Worm (Caenorhabditis elegans) whole organism, L1 larva: ENCODE results near the gene tiar-2.
A peak's percentile ranks its signal among the peaks of the same experiment; 100 is the strongest.

Experiments
- C16A3.4 ChIP-seq: fragments of 150-350 bp; optimal IDR thresholded peaks from 2 replicates; lab custom pipeline; 2014; ENCODE audit warnings: missing biosample characterization, missing genetic modification characterization
- C34B4.2 ChIP-seq: sonication (generic microtip); optimal IDR thresholded peaks from 2 replicates; lab custom pipeline; 2017; ENCODE audit warnings: mild to moderate bottlenecking, missing genetic modification characterization, missing compliant biosample characterization
- Y116A8C.19 ChIP-seq: sonication (generic microtip); optimal IDR thresholded peaks from 2 replicates; lab custom pipeline; 2016; ENCODE audit warnings: missing compliant biosample characterization, missing genetic modification characterization, borderline replicate concordance
- ama-1 ChIP-seq: fragments of 150-350 bp; optimal IDR thresholded peaks from 2 replicates; lab custom pipeline; 2014
- blmp-1 ChIP-seq: fragments of 150-350 bp; optimal IDR thresholded peaks from 2 replicates; lab custom pipeline; 2014; ENCODE audit warnings: missing biosample characterization, missing genetic modification characterization
- ceh-8 ChIP-seq: fragments of 200-800 bp; sonication (Bioruptor generic); optimal IDR thresholded peaks from 2 replicates; lab custom pipeline; 2018; ENCODE audit warnings: mild to moderate bottlenecking, missing genetic modification characterization, moderate library complexity, missing compliant biosample characterization
- ceh-82 ChIP-seq, 3 experiments: fragments of 150-350 bp in 1 of 3; sonication (generic microtip) in 2 of 3; optimal IDR thresholded peaks; 2 replicates each; lab custom pipeline; 2014 to 2017; ENCODE audit warnings: missing biosample characterization in 3 of 3, missing genetic modification characterization in 3 of 3
- ceh-90 ChIP-seq: sonication (generic microtip); optimal IDR thresholded peaks from 2 replicates; lab custom pipeline; 2016; ENCODE audit warnings: missing genetic modification characterization, missing compliant biosample characterization
- ces-1 ChIP-seq: fragments of 150-350 bp; optimal IDR thresholded peaks from 2 replicates; lab custom pipeline; 2014; ENCODE audit warnings: missing biosample characterization, missing genetic modification reagents, missing genetic modification characterization
- dpl-1 ChIP-seq, 3 experiments: fragments of 150-350 bp in 2 of 3; sonication (generic microtip) in 1 of 3; optimal IDR thresholded peaks; 2 replicates each; lab custom pipeline; 2014 to 2017; ENCODE audit warnings: missing biosample characterization in 3 of 3, missing genetic modification characterization in 3 of 3, missing genetic modification reagents in 3 of 3
- efl-1 ChIP-seq, 4 experiments: fragments of 150-350 bp; optimal IDR thresholded peaks in 3 of 4; peaks in 1 of 4; 1 replicate in 1 of 4; 2 replicates in 3 of 4; lab custom pipeline; 2014; ENCODE audit warnings: missing biosample characterization in 2 of 4, missing genetic modification characterization in 2 of 4, missing genetic modification reagents in 2 of 4
- egl-13 ChIP-seq: sonication (generic microtip); optimal IDR thresholded peaks from 2 replicates; lab custom pipeline; 2016; ENCODE audit warnings: missing genotype, missing genetic modification reagents, missing genetic modification characterization, missing compliant biosample characterization
- egl-27 ChIP-seq, 2 experiments: fragments of 150-350 bp in 1 of 2; sonication (generic microtip); optimal IDR thresholded peaks; 3 replicates each; lab custom pipeline; 2017 to 2018; ENCODE audit warnings: missing biosample characterization in 2 of 2, missing genetic modification characterization in 2 of 2, missing genetic modification reagents in 2 of 2
- elt-2 ChIP-seq: sonication (generic microtip); optimal IDR thresholded peaks from 2 replicates; lab custom pipeline; 2016; ENCODE audit warnings: missing genetic modification characterization, mild to moderate bottlenecking, inconsistent platforms, missing compliant biosample characterization, missing genetic modification reagents
- ets-5 ChIP-seq: fragments of 200-800 bp; sonication (Bioruptor generic); IDR thresholded peaks from 2 replicates; pipeline ENCODE4 v1.3.6; 2022; ENCODE audit warnings: missing genetic modification characterization, missing compliant biosample characterization
- fkh-10 ChIP-seq: sonication (generic microtip); optimal IDR thresholded peaks from 2 replicates; lab custom pipeline; 2017; ENCODE audit warnings: missing biosample characterization, missing genetic modification reagents, missing genetic modification characterization
- fkh-8 ChIP-seq: sonication (generic microtip); optimal IDR thresholded peaks from 2 replicates; lab custom pipeline; 2016; ENCODE audit warnings: mild to moderate bottlenecking, missing genetic modification characterization, missing compliant biosample characterization
- fos-1 ChIP-seq: fragments of 150-350 bp; optimal IDR thresholded peaks from 2 replicates; lab custom pipeline; 2014; ENCODE audit warnings: missing biosample characterization, missing genetic modification characterization
- grh-1 ChIP-seq: fragments of 200-800 bp; sonication (Bioruptor generic); IDR thresholded peaks from 2 replicates; pipeline ENCODE4 v1.3.6; 2022; ENCODE audit warnings: missing genetic modification reagents, missing genetic modification characterization, missing compliant biosample characterization
- hlh-17 ChIP-seq: fragments of 200-800 bp; sonication (Bioruptor generic); optimal IDR thresholded peaks from 2 replicates; lab custom pipeline; 2018; ENCODE audit warnings: missing genetic modification characterization, mild to moderate bottlenecking, missing compliant biosample characterization, moderate library complexity, borderline replicate concordance
- lin-14 ChIP-seq: fragments of 200-800 bp; sonication (Bioruptor generic); optimal IDR thresholded peaks from 2 replicates; lab custom pipeline; 2018; ENCODE audit warnings: mild to moderate bottlenecking, missing genetic modification characterization, moderate library complexity, missing compliant biosample characterization
- lin-35 ChIP-seq, 2 experiments: fragments of 150-350 bp; optimal IDR thresholded peaks; 2 replicates each; lab custom pipeline; 2014; ENCODE audit warnings: missing biosample characterization in 2 of 2, missing genetic modification characterization in 2 of 2, missing genetic modification reagents in 2 of 2
- mab-9 ChIP-seq: fragments of 200-800 bp; sonication (Bioruptor generic); IDR thresholded peaks from 2 replicates; pipeline ENCODE4 v1.3.6; 2022; ENCODE audit warnings: missing genetic modification reagents, missing genetic modification characterization, missing compliant biosample characterization
- mef-2 ChIP-seq: fragments of 150-350 bp; optimal IDR thresholded peaks from 2 replicates; lab custom pipeline; 2014; ENCODE audit warnings: missing biosample characterization, missing genetic modification characterization
- mep-1 ChIP-seq: fragments of 150-350 bp; optimal IDR thresholded peaks from 2 replicates; lab custom pipeline; 2014; ENCODE audit warnings: missing biosample characterization, missing genetic modification characterization
- nhr-11 ChIP-seq: fragments of 150-350 bp; optimal IDR thresholded peaks from 2 replicates; lab custom pipeline; 2014; ENCODE audit warnings: missing biosample characterization, missing genetic modification characterization
- nhr-12 ChIP-seq: sonication (generic microtip); optimal IDR thresholded peaks from 2 replicates; lab custom pipeline; 2017; ENCODE audit warnings: missing biosample characterization, missing genetic modification characterization
- nhr-20 ChIP-seq: sonication (generic microtip); optimal IDR thresholded peaks from 2 replicates; lab custom pipeline; 2016; ENCODE audit warnings: mild to moderate bottlenecking, missing genetic modification characterization, missing compliant biosample characterization
- nhr-237 ChIP-seq: fragments of 150-350 bp; optimal IDR thresholded peaks from 2 replicates; lab custom pipeline; 2014; ENCODE audit warnings: missing biosample characterization, missing genetic modification characterization
- nhr-47 ChIP-seq: sonication (generic microtip); optimal IDR thresholded peaks from 2 replicates; lab custom pipeline; 2016; ENCODE audit warnings: mild to moderate bottlenecking, missing genetic modification characterization, moderate library complexity, missing compliant biosample characterization
- nhr-71 ChIP-seq: sonication (generic microtip); optimal IDR thresholded peaks from 2 replicates; lab custom pipeline; 2016; ENCODE audit warnings: mild to moderate bottlenecking, missing genetic modification characterization, moderate library complexity, missing compliant biosample characterization
- nhr-76 ChIP-seq: sonication (generic microtip); optimal IDR thresholded peaks from 2 replicates; lab custom pipeline; 2017; ENCODE audit warnings: missing biosample characterization, missing genetic modification characterization
- nhr-77 ChIP-seq: fragments of 150-350 bp; optimal IDR thresholded peaks from 2 replicates; lab custom pipeline; 2014; ENCODE audit warnings: missing biosample characterization, missing genetic modification characterization
- nhr-85 ChIP-seq: sonication (generic microtip); peaks from one replicate; lab custom pipeline; 2016; ENCODE audit warnings: missing genetic modification characterization, inconsistent platforms, missing compliant biosample characterization
- nhr-90 ChIP-seq: sonication (generic microtip); optimal IDR thresholded peaks from 2 replicates; lab custom pipeline; 2016; ENCODE audit warnings: mild to moderate bottlenecking, missing genetic modification characterization, missing compliant biosample characterization; ENCODE audit not compliant: poor library complexity
- pag-3 ChIP-seq: sonication (generic microtip); optimal IDR thresholded peaks from 2 replicates; lab custom pipeline; 2017; ENCODE audit warnings: missing genetic modification characterization, mild to moderate bottlenecking, missing compliant biosample characterization, antibody characterized with exemption, borderline replicate concordance; ENCODE audit not compliant: insufficient read depth
- pax-3 ChIP-seq: fragments of 200-800 bp; sonication (Bioruptor generic); optimal IDR thresholded peaks from 2 replicates; lab custom pipeline; 2018; ENCODE audit warnings: mild to moderate bottlenecking, missing genetic modification characterization, moderate library complexity, missing compliant biosample characterization
- pqm-1 ChIP-seq: sonication (generic microtip); optimal IDR thresholded peaks from 3 replicates; lab custom pipeline; 2017; ENCODE audit warnings: missing biosample characterization, missing genetic modification characterization
- rnt-1 ChIP-seq: sonication (generic microtip); optimal IDR thresholded peaks from 2 replicates; lab custom pipeline; 2016; ENCODE audit warnings: mild to moderate bottlenecking, missing genetic modification characterization, moderate library complexity, missing compliant biosample characterization
- skn-1 ChIP-seq: fragments of 150-350 bp; optimal IDR thresholded peaks from 2 replicates; lab custom pipeline; 2014; ENCODE audit warnings: missing biosample characterization, missing genetic modification characterization
- snpc-4 ChIP-seq: fragments of 150-350 bp; optimal IDR thresholded peaks from 2 replicates; lab custom pipeline; 2014; ENCODE audit warnings: missing biosample characterization, missing genetic modification characterization
- sptf-1 ChIP-seq: fragments of 150-350 bp; optimal IDR thresholded peaks from 2 replicates; lab custom pipeline; 2014; ENCODE audit warnings: missing biosample characterization, missing genetic modification characterization
- sup-37 ChIP-seq: fragments of 200-800 bp; sonication (Bioruptor generic); optimal IDR thresholded peaks from 2 replicates; lab custom pipeline; 2018; ENCODE audit warnings: mild to moderate bottlenecking, missing genetic modification characterization, missing compliant biosample characterization
- tbx-2 ChIP-seq: sonication (generic microtip); optimal IDR thresholded peaks from 2 replicates; lab custom pipeline; 2016; ENCODE audit warnings: missing genetic modification characterization, missing compliant biosample characterization
- tlp-1 ChIP-seq: fragments of 150-350 bp; optimal IDR thresholded peaks from 2 replicates; lab custom pipeline; 2014; ENCODE audit warnings: missing biosample characterization, missing genetic modification characterization
- unc-30 ChIP-seq: sonication (generic microtip); optimal IDR thresholded peaks from 2 replicates; lab custom pipeline; 2017; ENCODE audit warnings: missing biosample characterization, missing genetic modification characterization
- unc-98 ChIP-seq: fragments of 200-800 bp; sonication (Bioruptor generic); IDR thresholded peaks from 2 replicates; pipeline ENCODE4 v1.3.6; 2022; ENCODE audit warnings: missing genetic modification characterization, missing compliant biosample characterization
- vab-15 ChIP-seq: sonication (generic microtip); optimal IDR thresholded peaks from 2 replicates; lab custom pipeline; 2017; ENCODE audit warnings: missing genotype, mild to moderate bottlenecking, missing genetic modification characterization, missing compliant biosample characterization
- xbp-1 ChIP-seq: sonication (generic microtip); optimal IDR thresholded peaks from 2 replicates; lab custom pipeline; 2016; ENCODE audit warnings: missing genetic modification characterization, missing compliant biosample characterization
- zip-4 ChIP-seq: fragments of 200-800 bp; sonication (Bioruptor generic); optimal IDR thresholded peaks from 2 replicates; lab custom pipeline; 2018; ENCODE audit warnings: mild to moderate bottlenecking, missing genetic modification characterization, moderate library complexity, missing compliant biosample characterization
- ztf-11 ChIP-seq, 2 experiments: sonication (generic microtip); optimal IDR thresholded peaks; 2 replicates each; lab custom pipeline; 2016 to 2017; ENCODE audit warnings: missing genetic modification characterization in 2 of 2, missing biosample characterization in 1 of 2, missing compliant biosample characterization in 1 of 2
- ztf-4 ChIP-seq: fragments of 150-350 bp; optimal IDR thresholded peaks from 2 replicates; lab custom pipeline; 2014; ENCODE audit warnings: missing biosample characterization, missing genetic modification characterization

Gene tiar-2

ce11 chrII:12798814-12799213, 30.3 kb downstream of the tiar-2 start (continued):
- TF ChIP-seq nhr-76 (tag; lab: Kevin White, UChicago) (no peak), unc-98 (peak; percentile 66), mab-9 (no peak), fkh-10 (GFP tag; lab: Kevin White, UChicago) (no peak), ama-1 (lab: Kevin White, UChicago) (no peak), grh-1 (GFP tag; lab: Robert Waterston, UW) (peak; percentile 99), xbp-1 (peak; percentile 75), ceh-8 (GFP tag; lab: Kevin White, UChicago) (no peak), zip-4 (GFP tag; lab: Kevin White, UChicago) (no peak), blmp-1 (tag; lab: Kevin White, UChicago) (peak; percentile 45), dpl-1 (GFP tag; optimal IDR thresholded peaks at IDR 0.05; lab: Kevin White, UChicago) (peak; percentile 50 to 70 (median 63)), nhr-12 (tag; lab: Kevin White, UChicago) (no peak), elt-2 (tag; lab: Kevin White, UChicago) (peak; percentile 95), sptf-1 (tag; lab: Kevin White, UChicago) (no peak), nhr-77 (peak; percentile 76), lin-35 (GFP tag; optimal IDR thresholded peaks at IDR 0.05; lab: Kevin White, UChicago) (peak; percentile 62 to 85), C34B4.2 (tag; lab: Kevin White, UChicago) (no peak), tbx-2 (peak; percentile 85), pag-3 (tag; lab: Kevin White, UChicago) (no peak), nhr-11 (tag; lab: Kevin White, UChicago) (peak; percentile 85), nhr-71 (tag; lab: Kevin White, UChicago) (peak; percentile 97), Y116A8C.19 (tag; lab: Kevin White, UChicago) (no peak), C16A3.4 (tag; lab: Kevin White, UChicago) (peak; percentile 53), pax-3 (tag; lab: Kevin White, UChicago) (peak; percentile 67), ztf-11 (tag; optimal IDR thresholded peaks at IDR 0.05; lab: Kevin White, UChicago) (no peak), fkh-8 (tag; lab: Kevin White, UChicago) (peak; percentile 68), sup-37 (no peak), egl-13 (peak; percentile 53), ztf-4 (tag; lab: Kevin White, UChicago) (peak; percentile 82), lin-14 (peak; percentile 96), nhr-85 (peak; percentile 98), rnt-1 (tag; lab: Kevin White, UChicago) (peak; percentile 87), nhr-90 (peak; percentile 94), ceh-82 (tag; optimal IDR thresholded peaks at IDR 0.05; lab: Kevin White, UChicago) (peak in 2 of 3 experiments; percentile 4 to 47), tlp-1 (no peak), nhr-237 (no peak), pqm-1 (tag; lab: Kevin White, UChicago) (no peak), vab-15 (tag; lab: Kevin White, UChicago) (no peak), ceh-90 (no peak), efl-1 (optimal IDR thresholded peaks at IDR 0.05; lab: Kevin White, UChicago) (peak; percentile 67 to 69), efl-1 (GFP tag; optimal IDR thresholded peaks at IDR 0.05 in 1 of 2; lab: Kevin White, UChicago) (peak; percentile 53 to 95), snpc-4 (peak; percentile 59), fos-1 (tag; lab: Kevin White, UChicago) (peak; percentile 14), egl-27 (tag; optimal IDR thresholded peaks at IDR 0.05; lab: Kevin White, UChicago) (peak in 1 of 2 experiments; percentile 80), nhr-20 (tag; lab: Kevin White, UChicago) (peak; percentile 94), nhr-47 (tag; lab: Kevin White, UChicago) (peak; percentile 87), unc-30 (tag; lab: Kevin White, UChicago) (no peak), ets-5 (GFP tag; lab: Robert Waterston, UW) (no peak), hlh-17 (GFP tag; lab: Kevin White, UChicago) (no peak), mef-2 (tag; lab: Kevin White, UChicago) (peak; percentile 48), ces-1 (GFP tag; lab: Kevin White, UChicago) (no peak), mep-1 (tag; lab: Kevin White, UChicago) (peak; percentile 57), skn-1 (tag; lab: Kevin White, UChicago) (peak; percentile 66)
